Worm (Caenorhabditis elegans): ENCODE measurements around the gene F20D12.12.

DNA sequence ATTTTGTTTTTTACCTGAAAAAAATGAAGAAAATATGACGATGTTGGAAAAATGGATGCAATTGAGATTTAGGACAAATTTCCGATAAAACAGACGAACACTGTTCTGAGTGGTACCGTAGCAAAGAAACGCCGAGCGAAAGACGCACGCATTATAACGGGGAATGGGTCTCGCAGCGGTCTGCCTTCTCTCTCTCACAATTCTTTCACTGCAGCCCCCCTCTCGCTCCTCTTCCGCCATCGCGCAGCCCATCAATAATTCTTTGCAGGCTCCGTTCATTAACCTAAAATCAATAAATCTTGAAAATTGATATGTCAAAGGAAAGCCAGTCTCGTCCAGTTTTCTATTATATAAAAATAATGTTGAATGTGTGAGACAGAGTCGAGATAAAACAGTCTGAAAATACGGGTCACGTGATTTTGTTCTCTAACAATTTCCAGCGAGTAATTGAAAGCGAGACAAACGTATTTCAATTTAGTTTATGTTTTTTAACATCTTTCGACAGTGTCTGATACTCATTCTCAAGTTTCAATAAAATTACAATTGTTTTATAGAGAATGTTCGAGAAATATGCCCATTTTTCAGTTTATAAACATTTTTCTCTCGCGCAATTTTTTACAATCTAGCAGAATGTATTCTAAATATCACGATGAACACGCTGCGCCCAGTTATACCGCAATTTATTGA is 37.6 kb upstream of the F20D12.12 start:
- TF ChIP-seq elt-3 (tag; optimal IDR thresholded peaks at IDR 0.05) (no peak), ceh-43 (GFP tag; optimal IDR thresholded peaks at IDR 0.05) (no peak), sem-2 (GFP tag; optimal IDR thresholded peaks at IDR 0.05) (no peak), unc-39 (tag; optimal IDR thresholded peaks at IDR 0.05) (no peak), mab-5 (tag; optimal IDR thresholded peaks at IDR 0.05) (no peak), nhr-237 (tag; optimal IDR thresholded peaks at IDR 0.05) (no peak), nhr-76 (tag; optimal IDR thresholded peaks at IDR 0.05) (no peak), unc-62 (GFP tag; optimal IDR thresholded peaks at IDR 0.05) (no peak), snpc-4 (tag; optimal IDR thresholded peaks at IDR 0.05) (no peak), ces-1 (GFP tag; optimal IDR thresholded peaks at IDR 0.05) (peak; percentile 8), pha-4 (tag; optimal IDR thresholded peaks at IDR 0.05) (no peak), mep-1 (tag; optimal IDR thresholded peaks at IDR 0.05) (peak; percentile 65), lin-13 (tag; optimal IDR thresholded peaks at IDR 0.05) (no peak), elt-1 (tag; optimal IDR thresholded peaks at IDR 0.05; ENCODE audit: borderline replicate concordance, insufficient read depth) (no peak)
